Fruit fly (Drosophila melanogaster): Measurements from ENCODE around the gene Sfp26Ac.

DNA sequence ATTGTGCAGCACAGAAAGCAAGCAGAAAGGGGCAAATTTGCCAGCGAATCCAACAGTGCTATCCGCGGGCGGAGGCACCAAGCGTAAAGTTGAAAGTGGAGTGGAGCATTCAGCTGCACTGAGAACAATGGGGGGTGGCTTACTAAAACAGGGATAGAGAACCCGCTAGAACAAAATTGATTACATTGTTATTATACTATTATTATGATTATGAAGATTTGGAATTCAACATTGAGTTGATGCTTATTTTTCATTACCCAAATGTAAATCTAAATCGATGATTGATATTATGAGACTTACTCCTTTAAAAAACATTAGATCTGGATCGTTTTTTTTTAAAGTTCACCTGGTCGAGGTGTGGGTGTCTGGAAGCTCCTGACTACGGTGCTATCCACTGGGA, 17.0 kb upstream of the Sfp26Ac start:
- TF ChIP-seq CTCF (optimal IDR thresholded peaks at IDR 0.05) (no peak), CG8478 (optimal IDR thresholded peaks at IDR 0.05) (no peak)
